Fruit fly (Drosophila melanogaster): ENCODE measurements around the gene CG6638.

Gene CG6638

DNA sequence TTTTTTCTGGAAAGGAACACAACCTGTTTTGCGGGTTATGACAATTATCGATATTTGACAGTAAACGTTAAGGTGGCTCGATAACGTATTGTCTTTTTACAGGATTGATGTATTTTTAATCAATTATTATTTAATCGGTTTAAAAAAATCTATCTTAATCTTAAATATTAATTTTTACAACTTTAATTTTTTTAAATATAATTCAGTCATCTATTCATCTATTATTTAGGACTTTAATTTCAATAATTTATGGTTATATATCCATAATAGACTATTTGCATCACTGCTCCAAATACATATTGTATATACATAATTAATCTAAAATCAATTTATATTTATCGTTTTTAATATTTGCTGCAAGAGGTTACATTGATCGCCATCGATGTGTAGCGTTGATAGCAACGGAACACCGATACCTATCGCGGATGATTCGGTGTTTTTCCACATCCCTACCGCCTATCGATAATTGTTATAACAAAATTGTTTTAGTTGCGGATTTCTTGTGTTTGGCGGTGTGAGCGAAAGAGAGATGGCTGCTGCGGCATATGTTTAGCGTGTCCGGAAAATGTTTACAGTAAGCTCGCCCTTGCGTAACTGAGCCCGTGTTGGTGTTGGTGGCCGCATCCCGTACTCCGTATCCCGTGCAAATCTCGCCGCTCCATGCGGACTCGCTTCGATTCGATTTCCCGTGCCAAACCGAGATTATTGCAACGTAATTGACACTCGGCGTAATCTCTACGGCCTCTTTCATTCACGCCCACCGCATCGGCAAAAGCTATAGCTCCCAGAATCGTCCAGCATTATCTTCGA, 50.9 kb downstream of the CG6638 start, which contains the start of the genes GstO1 and foi (continued):
- TF ChIP-seq eyg (GFP tag; optimal IDR thresholded peaks at IDR 0.05) (no peak), NfI (GFP tag; optimal IDR thresholded peaks at IDR 0.05) (peak; percentile 10), CG17912 (GFP tag; optimal IDR thresholded peaks at IDR 0.05) (no peak), gcm (GFP tag; optimal IDR thresholded peaks at IDR 0.05) (no peak), CG6689 (GFP tag; IDR thresholded peaks at IDR 0.05) (no peak), Mes4 (GFP tag; optimal IDR thresholded peaks at IDR 0.05) (peak; percentile 14), Elba2 (GFP tag; optimal IDR thresholded peaks at IDR 0.05) (no peak), Hr78 (GFP tag; optimal IDR thresholded peaks at IDR 0.05) (no peak), crol (GFP tag; IDR thresholded peaks at IDR 0.05) (no peak), ewg (GFP tag; optimal IDR thresholded peaks at IDR 0.05) (no peak), NFAT (GFP tag; IDR thresholded peaks at IDR 0.05) (peak; percentile 69), CG4707 (GFP tag; optimal IDR thresholded peaks at IDR 0.05) (no peak), Rx (GFP tag; IDR thresholded peaks at IDR 0.05) (no peak), CG3163 (GFP tag; optimal IDR thresholded peaks at IDR 0.05) (no peak), CG1233 (GFP tag; optimal IDR thresholded peaks at IDR 0.05) (no peak), nerfin-1 (tag; optimal IDR thresholded peaks at IDR 0.05) (peak; percentile 22), CG7745 (tag; optimal IDR thresholded peaks at IDR 0.05) (no peak), CG17385 (GFP tag; optimal IDR thresholded peaks at IDR 0.05) (peak; percentile 24), CHES-1-like (GFP tag; optimal IDR thresholded peaks at IDR 0.05) (peak; percentile 14), Atf-2 (GFP tag; optimal IDR thresholded peaks at IDR 0.05) (no peak), Sin3A (optimal IDR thresholded peaks at IDR 0.05) (peak; percentile 20), kni (GFP tag; optimal IDR thresholded peaks at IDR 0.05) (no peak), CG10979 (tag; optimal IDR thresholded peaks at IDR 0.05) (no peak), chm (GFP tag; IDR thresholded peaks at IDR 0.05) (0 out of 2 replicates have a peak, but pooled peaks have one; percentile 57), Mad (GFP tag; optimal IDR thresholded peaks at IDR 0.05) (no peak), C15 (GFP tag; IDR thresholded peaks at IDR 0.05) (no peak), unpg (GFP tag; optimal IDR thresholded peaks at IDR 0.05) (no peak), ftz-f1 (GFP tag; optimal IDR thresholded peaks at IDR 0.05) (no peak), Fer3 (tag; optimal IDR thresholded peaks at IDR 0.05) (no peak), sd (tag; optimal IDR thresholded peaks at IDR 0.05) (no peak), bsh (GFP tag; optimal IDR thresholded peaks at IDR 0.05) (no peak), CG18764 (GFP tag; optimal IDR thresholded peaks at IDR 0.05) (no peak), CG8944 (GFP tag; optimal IDR thresholded peaks at IDR 0.05) (no peak), pho (GFP tag; optimal IDR thresholded peaks at IDR 0.05) (no peak), Myb (GFP tag; optimal IDR thresholded peaks at IDR 0.05) (peak; percentile 1), Drgx (GFP tag; IDR thresholded peaks at IDR 0.05) (no peak), oc (tag; optimal IDR thresholded peaks at IDR 0.05) (no peak), CG32532 (GFP tag; IDR thresholded peaks at IDR 0.05) (peak; percentile 65; the same call in 1 of the 2 replicates), CG2712 (tag; optimal IDR thresholded peaks at IDR 0.05) (peak; percentile 64), CG7963 (GFP tag; IDR thresholded peaks at IDR 0.05; ENCODE audit: partially characterized antibody) (peak; percentile 100), CTCF (GFP tag; optimal IDR thresholded peaks at IDR 0.05) (peak; percentile 6), CG1832 (GFP tag; optimal IDR thresholded peaks at IDR 0.05) (no peak), br (optimal IDR thresholded peaks at IDR 0.05) (no peak), sens-2 (GFP tag; IDR thresholded peaks at IDR 0.05) (no peak), CG14441 (GFP tag; IDR thresholded peaks at IDR 0.05) (no peak), CG11085 (GFP tag; IDR thresholded peaks at IDR 0.05) (no peak), HHEX (GFP tag; optimal IDR thresholded peaks at IDR 0.05) (no peak), CG13123 (GFP tag; optimal IDR thresholded peaks at IDR 0.05) (no peak), Tbp (GFP tag; optimal IDR thresholded peaks at IDR 0.05) (no peak), Bgb (GFP tag; IDR thresholded peaks at IDR 0.05; ENCODE audit: partially characterized antibody) (peak; percentile 99), Bdp1 (GFP tag; optimal IDR thresholded peaks at IDR 0.05) (no peak)
